Worm (Caenorhabditis elegans) whole organism, L3 larva: ENCODE results near the gene rpm-1.
A peak's percentile ranks its signal among the peaks of the same experiment; 100 is the strongest.

Experiments
- ZK546.5 ChIP-seq: sonication (generic microtip); optimal IDR thresholded peaks from 2 replicates; lab custom pipeline; 2017; ENCODE audit warnings: missing biosample characterization, missing genetic modification characterization
- ama-1 ChIP-seq: fragments of 150-350 bp; optimal IDR thresholded peaks from 2 replicates; lab custom pipeline; 2018
- ceh-28 ChIP-seq: fragments of 150-350 bp; optimal IDR thresholded peaks from 2 replicates; lab custom pipeline; 2014; ENCODE audit warnings: missing biosample characterization, missing genetic modification reagents, missing genetic modification characterization
- ceh-82 ChIP-seq: fragments of 150-350 bp; optimal IDR thresholded peaks from 2 replicates; lab custom pipeline; 2014; ENCODE audit warnings: missing biosample characterization, missing genetic modification characterization
- ceh-9 ChIP-seq: sonication (generic microtip); optimal IDR thresholded peaks from 2 replicates; lab custom pipeline; 2018; ENCODE audit warnings: missing biosample characterization, missing genetic modification characterization
- daf-12 ChIP-seq: fragments of 150-350 bp; optimal IDR thresholded peaks from 2 replicates; lab custom pipeline; 2014; ENCODE audit warnings: missing biosample characterization, missing genetic modification reagents, missing genetic modification characterization
- egl-27 ChIP-seq: sonication (generic microtip); optimal IDR thresholded peaks from 4 replicates; lab custom pipeline; 2017; ENCODE audit warnings: missing biosample characterization, missing genetic modification reagents, missing genetic modification characterization
- elt-1 ChIP-seq: fragments of 150-350 bp; optimal IDR thresholded peaks from 2 replicates; lab custom pipeline; 2014; ENCODE audit warnings: missing biosample characterization, missing genetic modification characterization
- elt-2 ChIP-seq: sonication (generic microtip); optimal IDR thresholded peaks from 2 replicates; lab custom pipeline; 2016; ENCODE audit warnings: missing genetic modification reagents, mild to moderate bottlenecking, missing genetic modification characterization, missing compliant biosample characterization
- elt-3 ChIP-seq, 3 experiments: fragments of 150-350 bp in 1 of 3; sonication (generic microtip) in 2 of 3; optimal IDR thresholded peaks; 2 replicates in 2 of 3; 4 replicates in 1 of 3; lab custom pipeline; 2014 to 2017; ENCODE audit warnings: missing biosample characterization in 3 of 3, missing genetic modification characterization in 3 of 3
- eor-1 ChIP-seq, 2 experiments: fragments of 150-350 bp; optimal IDR thresholded peaks; 2 replicates each; lab custom pipeline; 2014 to 2018; ENCODE audit warnings: missing biosample characterization in 2 of 2, missing genetic modification characterization in 2 of 2
- fkh-2 ChIP-seq: fragments of 150-350 bp; optimal IDR thresholded peaks from 2 replicates; lab custom pipeline; 2014; ENCODE audit warnings: missing biosample characterization, missing genetic modification reagents, missing genetic modification characterization
- fos-1 ChIP-seq: fragments of 150-350 bp; optimal IDR thresholded peaks from 2 replicates; lab custom pipeline; 2014; ENCODE audit warnings: missing biosample characterization, missing genetic modification characterization
- hmg-11 ChIP-seq: sonication (generic microtip); optimal IDR thresholded peaks from 2 replicates; lab custom pipeline; 2016; ENCODE audit warnings: missing genetic modification characterization, missing compliant biosample characterization
- jun-1 ChIP-seq: fragments of 150-350 bp; optimal IDR thresholded peaks from 2 replicates; lab custom pipeline; 2014; ENCODE audit warnings: missing biosample characterization, missing genetic modification reagents, missing genetic modification characterization
- lsy-12 ChIP-seq: sonication (generic microtip); optimal IDR thresholded peaks from 2 replicates; lab custom pipeline; 2016; ENCODE audit warnings: mild to moderate bottlenecking, missing genetic modification characterization, missing compliant biosample characterization
- nfya-1 ChIP-seq: sonication (generic microtip); optimal IDR thresholded peaks from 2 replicates; lab custom pipeline; 2017; ENCODE audit warnings: missing genetic modification characterization, mild to moderate bottlenecking, missing compliant biosample characterization, antibody characterized with exemption, moderate library complexity; ENCODE audit not compliant: insufficient read depth
- nhr-11 ChIP-seq: fragments of 150-350 bp; optimal IDR thresholded peaks from 2 replicates; lab custom pipeline; 2014; ENCODE audit warnings: missing biosample characterization, missing genetic modification characterization
- nhr-12 ChIP-seq: fragments of 150-350 bp; optimal IDR thresholded peaks from 2 replicates; lab custom pipeline; 2014; ENCODE audit warnings: missing biosample characterization, missing genetic modification characterization
- nhr-23 ChIP-seq: fragments of 150-350 bp; optimal IDR thresholded peaks from 2 replicates; lab custom pipeline; 2014; ENCODE audit warnings: missing biosample characterization, missing genetic modification reagents, missing genetic modification characterization
- nhr-237 ChIP-seq: fragments of 150-350 bp; optimal IDR thresholded peaks from 2 replicates; lab custom pipeline; 2014; ENCODE audit warnings: missing biosample characterization, missing genetic modification characterization
- nhr-25 ChIP-seq: sonication (generic microtip); optimal IDR thresholded peaks from 2 replicates; lab custom pipeline; 2017; ENCODE audit warnings: missing biosample characterization, missing genetic modification characterization
- nhr-67 ChIP-seq: fragments of 150-350 bp; optimal IDR thresholded peaks from 2 replicates; lab custom pipeline; 2014; ENCODE audit warnings: missing biosample characterization, missing genetic modification characterization
- pha-4 ChIP-seq: fragments of 150-350 bp; optimal IDR thresholded peaks from 2 replicates; lab custom pipeline; 2014; ENCODE audit warnings: missing biosample characterization, missing genetic modification reagents, missing genetic modification characterization
- pqm-1 ChIP-seq: fragments of 150-350 bp; optimal IDR thresholded peaks from 2 replicates; lab custom pipeline; 2017; ENCODE audit warnings: missing biosample characterization, missing genetic modification characterization, inconsistent platforms
- sea-2 ChIP-seq: fragments of 150-350 bp; sonication (generic microtip); optimal IDR thresholded peaks from 4 replicates; lab custom pipeline; 2014; ENCODE audit warnings: missing biosample characterization, missing genetic modification reagents, missing genetic modification characterization
- skn-1 ChIP-seq: fragments of 150-350 bp; optimal IDR thresholded peaks from 2 replicates; lab custom pipeline; 2014; ENCODE audit warnings: missing biosample characterization, missing genetic modification characterization
- tbx-2 ChIP-seq: sonication (generic microtip); optimal IDR thresholded peaks from 2 replicates; lab custom pipeline; 2016; ENCODE audit warnings: mild to moderate bottlenecking, missing genetic modification characterization, missing compliant biosample characterization
- unc-39 ChIP-seq: sonication (generic microtip); optimal IDR thresholded peaks from 4 replicates; lab custom pipeline; 2017; ENCODE audit warnings: missing biosample characterization, missing genetic modification characterization
- unc-62 ChIP-seq: fragments of 150-350 bp; sonication (generic microtip); optimal IDR thresholded peaks from 4 replicates; lab custom pipeline; 2014; ENCODE audit warnings: missing biosample characterization, missing genetic modification reagents, missing genetic modification characterization
- zag-1 ChIP-seq: fragments of 150-350 bp; optimal IDR thresholded peaks from 2 replicates; lab custom pipeline; 2014; ENCODE audit warnings: missing biosample characterization, missing genetic modification characterization
- ztf-11 ChIP-seq: fragments of 150-350 bp; optimal IDR thresholded peaks from 2 replicates; lab custom pipeline; 2014; ENCODE audit warnings: missing biosample characterization, missing genetic modification characterization
- ztf-4 ChIP-seq: fragments of 150-350 bp; optimal IDR thresholded peaks from 2 replicates; lab custom pipeline; 2014; ENCODE audit warnings: missing biosample characterization, missing genetic modification characterization

Gene rpm-1

ce11 chrV:8768481-8768959, 51.2 kb downstream of the rpm-1 start, which contains the start of gene B0507.3 (continued):
- TF ChIP-seq ceh-9 (no peak), nhr-23 (tag; lab: Kevin White, UChicago) (no peak), nhr-25 (no peak)

ce11 chrV:8767493-8767892, 52.3 kb downstream of the rpm-1 start:
- no peak for TF ChIP-seq unc-62
- peak; percentile 76 for TF ChIP-seq pha-4 (tag; lab: Kevin White, UChicago)
- peak; percentile 87 for TF ChIP-seq elt-2 (tag; lab: Kevin White, UChicago)
- no peak for TF ChIP-seq nfya-1 (tag; lab: Kevin White, UChicago)
- peak; percentile 89 for TF ChIP-seq pqm-1 (tag; lab: Kevin White, UChicago)
- TF ChIP-seq ztf-11 (tag; lab: Kevin White, UChicago) = no peak
- TF ChIP-seq nhr-23 (tag; lab: Kevin White, UChicago) = no peak
- no peak for TF ChIP-seq sea-2 (GFP tag; lab: Kevin White, UChicago)
- TF ChIP-seq hmg-11 = no peak
- no peak for TF ChIP-seq tbx-2

- TF ChIP-seq nhr-67 (tag; lab: Kevin White, UChicago) (no peak), skn-1 (tag; lab: Kevin White, UChicago) (no peak), nhr-237 (tag; lab: Kevin White, UChicago) (no peak), elt-1 (tag; lab: Kevin White, UChicago) (no peak)
Observed at ce11 chrV:8767041-8767440, 52.7 kb downstream of the rpm-1 start.

ce11 chrV:8765938-8766337, 53.8 kb downstream of the rpm-1 start, which contains the start of gene B0507.9:
Gene B0507.9 (minus strand): TSS chrV:8766038.
- TF ChIP-seq jun-1 = no peak
- no peak for TF ChIP-seq sea-2 (GFP tag; lab: Kevin White, UChicago)
- TF ChIP-seq ceh-28 (tag; lab: Kevin White, UChicago) = no peak
- no peak for TF ChIP-seq ztf-4 (tag; lab: Kevin White, UChicago)
- no peak for TF ChIP-seq zag-1 (tag; lab: Kevin White, UChicago)
- TF ChIP-seq nhr-67 (tag; lab: Kevin White, UChicago) = no peak
- no peak for TF ChIP-seq nhr-11 (tag; lab: Kevin White, UChicago)
- TF ChIP-seq elt-3 (tag; optimal IDR thresholded peaks at IDR 0.05; lab: Kevin White, UChicago) = no peak

ce11 chrV:8762861-8763260, 56.9 kb downstream of the rpm-1 start, which contains the start of gene B0507.8:
Gene B0507.8 (minus strand): TSS chrV:8762961.
- TF ChIP-seq jun-1 = no peak
- TF ChIP-seq elt-2 (tag; lab: Kevin White, UChicago) = no peak
- no peak for TF ChIP-seq nhr-12 (tag; lab: Kevin White, UChicago)
- TF ChIP-seq daf-12 (tag; lab: Kevin White, UChicago) = no peak
- TF ChIP-seq egl-27 (tag; lab: Kevin White, UChicago) = no peak
- TF ChIP-seq eor-1 (tag; optimal IDR thresholded peaks at IDR 0.05; lab: Kevin White, UChicago) = no peak
- no peak for TF ChIP-seq nhr-11 (tag; lab: Kevin White, UChicago)
- no peak for TF ChIP-seq ztf-11 (tag; lab: Kevin White, UChicago)
- no peak for TF ChIP-seq tbx-2
- TF ChIP-seq elt-3 (tag; optimal IDR thresholded peaks at IDR 0.05; lab: Kevin White, UChicago) = no peak
- TF ChIP-seq unc-39 (tag; lab: Kevin White, UChicago) = no peak

- TF ChIP-seq pha-4 (tag; lab: Kevin White, UChicago) = no peak
- TF ChIP-seq nhr-67 (tag; lab: Kevin White, UChicago) = no peak
- no peak for TF ChIP-seq unc-62
- TF ChIP-seq sea-2 (GFP tag; lab: Kevin White, UChicago) = no peak
- TF ChIP-seq ceh-82 (tag; lab: Kevin White, UChicago) = no peak
- no peak for TF ChIP-seq elt-2 (tag; lab: Kevin White, UChicago)
- no peak for TF ChIP-seq fkh-2 (tag; lab: Kevin White, UChicago)
- TF ChIP-seq nhr-237 (tag; lab: Kevin White, UChicago) = no peak
- TF ChIP-seq zag-1 (tag; lab: Kevin White, UChicago) = no peak
- no peak for TF ChIP-seq daf-12 (tag; lab: Kevin White, UChicago)
- no peak for TF ChIP-seq ama-1 (lab: Kevin White, UChicago)
- TF ChIP-seq ceh-28 (tag; lab: Kevin White, UChicago) = no peak
- TF ChIP-seq ztf-11 (tag; lab: Kevin White, UChicago) = no peak
- no peak for TF ChIP-seq ZK546.5
- no peak for TF ChIP-seq skn-1 (tag; lab: Kevin White, UChicago)
- no peak for TF ChIP-seq fos-1
- no peak for TF ChIP-seq lsy-12 (tag; lab: Kevin White, UChicago)
- no peak for TF ChIP-seq elt-1 (tag; lab: Kevin White, UChicago)
Observed at ce11 chrV:8760416-8760815, 59.3 kb downstream of the rpm-1 start, which contains the start of gene ddn-1. Gene ddn-1 (minus strand): TSS chrV:8760516.
